Fruit fly (Drosophila melanogaster) whole organism, wandering third instar larva: ENCODE measurements around the gene Ocrl.

Experiments used
- Hr78 ChIP-seq: fragments of >200 bp; optimal IDR thresholded peaks from 2 replicates; lab custom pipeline; 2017; ENCODE audit warnings: missing biosample characterization, missing genetic modification characterization
- brk ChIP-seq: fragments of 200-800 bp; sonication (Bioruptor generic); optimal IDR thresholded peaks from 2 replicates; lab custom pipeline; 2016; ENCODE audit warnings: missing biosample characterization, mild to moderate bottlenecking, missing genetic modification characterization

dm6 chrX:1969775-1970574, 47.2 kb downstream of the Ocrl start:
- TF ChIP-seq brk (no peak), Hr78 (GFP tag; lab: Kevin White, UChicago) (no peak)
